Worm (Caenorhabditis elegans) whole organism, young adult: ENCODE measurements around the gene W01B6.3.

Source experiments
- B0261.1 ChIP-seq: sonication (generic microtip); optimal IDR thresholded peaks from 2 replicates; lab custom pipeline; 2016; ENCODE audit warnings: mild to moderate bottlenecking, missing genetic modification characterization, moderate library complexity, missing compliant biosample characterization
- B0336.3 ChIP-seq: fragments of 200-800 bp; sonication (Bioruptor generic); IDR thresholded peaks from 2 replicates; pipeline ENCODE4 v1.3.6; 2022; ENCODE audit warnings: missing genetic modification characterization, missing compliant biosample characterization
- C17E4.6 ChIP-seq: fragments of 200-800 bp; sonication (Bioruptor generic); IDR thresholded peaks from 2 replicates; pipeline ENCODE4 v1.3.6; 2022; ENCODE audit warnings: missing genetic modification reagents, missing genetic modification characterization, missing compliant biosample characterization
- D2030.7 ChIP-seq: fragments of 200-800 bp; sonication (Bioruptor generic); IDR thresholded peaks from 2 replicates; pipeline ENCODE4 v1.3.6; 2022; ENCODE audit warnings: missing genetic modification reagents, missing genetic modification characterization, missing compliant biosample characterization
- T07F8.4 ChIP-seq: sonication (generic microtip); optimal IDR thresholded peaks from 2 replicates; lab custom pipeline; 2016; ENCODE audit warnings: mild to moderate bottlenecking, missing genetic modification characterization, moderate library complexity, missing compliant biosample characterization
- Y53G8AR.9 ChIP-seq: fragments of 200-800 bp; sonication (Bioruptor generic); conservative IDR thresholded peaks from 2 replicates; pipeline ENCODE4 v1.3.6; 2022; ENCODE audit warnings: missing genetic modification reagents, missing genetic modification characterization, missing compliant biosample characterization
- ama-1 ChIP-seq, 3 experiments: fragments of 150-350 bp in 1 of 3; sonication (generic microtip) in 2 of 3; optimal IDR thresholded peaks; 2 replicates each; lab custom pipeline; 2014 to 2018; ENCODE audit warnings: missing biosample characterization in 2 of 3, missing genetic modification characterization in 2 of 3, missing genetic modification reagents in 2 of 3
- aptf-3 ChIP-seq: fragments of 200-800 bp; sonication (Bioruptor generic); IDR thresholded peaks from 2 replicates; pipeline ENCODE4 v1.3.6; 2022; ENCODE audit warnings: missing genetic modification characterization, missing compliant biosample characterization
- atf-7 ChIP-seq: sonication (generic microtip); optimal IDR thresholded peaks from 2 replicates; lab custom pipeline; 2017; ENCODE audit warnings: mild to moderate bottlenecking, missing genetic modification characterization, missing compliant biosample characterization
- athp-1 ChIP-seq: sonication (generic microtip); optimal IDR thresholded peaks from 2 replicates; lab custom pipeline; 2017; ENCODE audit warnings: mild to moderate bottlenecking, missing genetic modification characterization, missing compliant biosample characterization
- attf-5 ChIP-seq: fragments of 200-800 bp; sonication (Bioruptor generic); optimal IDR thresholded peaks from 2 replicates; lab custom pipeline; 2018; ENCODE audit warnings: mild to moderate bottlenecking, missing genetic modification characterization, missing compliant biosample characterization
- cebp-2 ChIP-seq: fragments of 200-800 bp; sonication (Bioruptor generic); IDR thresholded peaks from 2 replicates; pipeline ENCODE4 v1.3.6; 2022; ENCODE audit warnings: missing genetic modification characterization, missing compliant biosample characterization
- ceh-91 ChIP-seq: fragments of 200-800 bp; sonication (Bioruptor generic); IDR thresholded peaks from 2 replicates; pipeline ENCODE4 v1.3.6; 2022; ENCODE audit warnings: missing genetic modification reagents, missing genetic modification characterization, missing compliant biosample characterization
- die-1 ChIP-seq: sonication (generic microtip); optimal IDR thresholded peaks from 2 replicates; lab custom pipeline; 2016; ENCODE audit warnings: missing genotype, mild to moderate bottlenecking, missing genetic modification characterization, missing compliant biosample characterization
- dpl-1 ChIP-seq: fragments of 150-350 bp; optimal IDR thresholded peaks from 2 replicates; lab custom pipeline; 2014; ENCODE audit warnings: missing biosample characterization, missing genetic modification reagents, missing genetic modification characterization
- egrh-3 ChIP-seq: fragments of 200-800 bp; sonication (Bioruptor generic); IDR thresholded peaks from 2 replicates; pipeline ENCODE4 v1.3.6; 2022; ENCODE audit warnings: missing genetic modification reagents, missing genetic modification characterization, missing compliant biosample characterization
- ets-4 ChIP-seq: fragments of 200-800 bp; sonication (Bioruptor generic); optimal IDR thresholded peaks from 2 replicates; lab custom pipeline; 2018; ENCODE audit warnings: mild to moderate bottlenecking, missing genetic modification characterization, missing compliant biosample characterization
- let-607 ChIP-seq, 2 experiments: fragments of 200-800 bp in 1 of 2; sonication (Bioruptor generic) in 1 of 2; sonication (generic microtip) in 1 of 2; optimal IDR thresholded peaks; 2 replicates each; lab custom pipeline; 2016 to 2018; ENCODE audit warnings: mild to moderate bottlenecking in 2 of 2, missing compliant biosample characterization in 2 of 2, missing genetic modification characterization in 2 of 2, moderate library complexity in 2 of 2, missing genotype in 1 of 2
- lir-1 ChIP-seq: fragments of 200-800 bp; sonication (Bioruptor generic); conservative IDR thresholded peaks from 2 replicates; pipeline ENCODE4 v1.3.6; 2022; ENCODE audit warnings: missing genetic modification reagents, missing genetic modification characterization, missing compliant biosample characterization
- lsl-1 ChIP-seq: fragments of 200-800 bp; sonication (Bioruptor generic); optimal IDR thresholded peaks from 2 replicates; lab custom pipeline; 2018; ENCODE audit warnings: mild to moderate bottlenecking, missing genetic modification characterization, moderate library complexity, missing compliant biosample characterization
- madf-8 ChIP-seq: fragments of 200-800 bp; sonication (Bioruptor generic); conservative IDR thresholded peaks from 2 replicates; pipeline ENCODE4 v1.3.6; 2022; ENCODE audit warnings: missing genetic modification reagents, missing genetic modification characterization, missing compliant biosample characterization
- nfya-1 ChIP-seq: sonication (generic microtip); optimal IDR thresholded peaks from 2 replicates; lab custom pipeline; 2017; ENCODE audit warnings: antibody characterized with exemption, missing compliant biosample characterization, missing genetic modification characterization, borderline replicate concordance; ENCODE audit not compliant: insufficient read depth
- nhr-27 ChIP-seq: fragments of 200-800 bp; sonication (Bioruptor generic); optimal IDR thresholded peaks from 2 replicates; lab custom pipeline; 2018; ENCODE audit warnings: mild to moderate bottlenecking, missing genetic modification characterization, moderate library complexity, missing compliant biosample characterization
- nhr-80 ChIP-seq: sonication (generic microtip); optimal IDR thresholded peaks from 2 replicates; lab custom pipeline; 2016; ENCODE audit warnings: missing genetic modification characterization, missing compliant biosample characterization
- pha-4 ChIP-seq: fragments of 150-350 bp; sonication (generic microtip); optimal IDR thresholded peaks from 2 replicates; lab custom pipeline; 2014; ENCODE audit warnings: missing biosample characterization, missing genetic modification reagents, missing genetic modification characterization
- rcor-1 ChIP-seq: fragments of 200-800 bp; sonication (Bioruptor generic); IDR thresholded peaks from 2 replicates; pipeline ENCODE4 v1.3.6; 2022; ENCODE audit warnings: missing genetic modification reagents, missing genetic modification characterization, missing compliant biosample characterization
- repo-1 ChIP-seq: sonication (generic microtip); optimal IDR thresholded peaks from 2 replicates; lab custom pipeline; 2017; ENCODE audit warnings: mild to moderate bottlenecking, missing genetic modification characterization, missing compliant biosample characterization
- rpc-1 ChIP-seq, 2 experiments: fragments of 150-350 bp in 1 of 2; sonication (generic microtip) in 1 of 2; optimal IDR thresholded peaks; 2 replicates each; lab custom pipeline; 2014 to 2018; ENCODE audit warnings: missing biosample characterization in 1 of 2, missing genetic modification characterization in 1 of 2, missing genetic modification reagents in 1 of 2, missing genotype in 1 of 2
- snpc-1.3 ChIP-seq: sonication (generic microtip); optimal IDR thresholded peaks from 2 replicates; lab custom pipeline; 2017; ENCODE audit warnings: missing genetic modification characterization, mild to moderate bottlenecking, missing compliant biosample characterization, antibody characterized with exemption, moderate library complexity, missing genotype, missing genetic modification reagents; ENCODE audit not compliant: insufficient read depth
- zfh-2 ChIP-seq: fragments of 200-800 bp; sonication (Bioruptor generic); conservative IDR thresholded peaks from 2 replicates; pipeline ENCODE4 v1.3.6; 2022; ENCODE audit warnings: missing genetic modification reagents, missing genetic modification characterization, missing compliant biosample characterization
- ztf-22 ChIP-seq: fragments of 200-800 bp; sonication (Bioruptor generic); optimal IDR thresholded peaks from 2 replicates; lab custom pipeline; 2018; ENCODE audit warnings: mild to moderate bottlenecking, missing genetic modification characterization, moderate library complexity, missing compliant biosample characterization
- ztf-26 ChIP-seq: sonication (generic microtip); optimal IDR thresholded peaks from 2 replicates; lab custom pipeline; 2017; ENCODE audit warnings: missing genetic modification characterization, missing compliant biosample characterization
- ztf-3 ChIP-seq: fragments of 200-800 bp; sonication (Bioruptor generic); optimal IDR thresholded peaks from 2 replicates; lab custom pipeline; 2018; ENCODE audit warnings: mild to moderate bottlenecking, missing genetic modification characterization, missing compliant biosample characterization

Gene W01B6.3

DNA sequence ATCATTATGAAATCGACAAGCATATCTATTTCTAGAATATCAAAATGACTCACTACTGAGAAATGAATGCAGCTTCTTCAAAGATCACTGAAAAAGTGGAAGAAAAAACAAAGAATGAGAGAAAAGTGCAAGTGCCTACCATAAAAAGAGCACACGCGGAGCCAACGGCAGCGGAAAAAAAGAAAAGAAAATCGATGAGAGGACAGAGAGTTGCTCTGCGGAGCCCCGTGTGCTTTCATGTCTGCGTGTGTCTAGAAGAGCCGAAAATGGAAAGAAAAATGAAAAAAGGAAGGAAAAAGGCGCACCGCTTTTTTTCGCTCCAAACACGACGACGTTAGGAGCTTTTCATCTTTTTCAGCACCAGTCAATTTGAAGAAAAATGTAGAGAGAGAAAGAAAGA is 9.7 kb downstream of the W01B6.3 start, which contains the start of gene ipla-7:
TSS of gene ipla-7 (minus strand) at position 122 of the 400 bp plus-strand sequence.
- TF ChIP-seq attf-5 (GFP tag; lab: Kevin White, UChicago) (no peak), nhr-80 (tag; lab: Kevin White, UChicago) (peak; percentile 16)

DNA sequence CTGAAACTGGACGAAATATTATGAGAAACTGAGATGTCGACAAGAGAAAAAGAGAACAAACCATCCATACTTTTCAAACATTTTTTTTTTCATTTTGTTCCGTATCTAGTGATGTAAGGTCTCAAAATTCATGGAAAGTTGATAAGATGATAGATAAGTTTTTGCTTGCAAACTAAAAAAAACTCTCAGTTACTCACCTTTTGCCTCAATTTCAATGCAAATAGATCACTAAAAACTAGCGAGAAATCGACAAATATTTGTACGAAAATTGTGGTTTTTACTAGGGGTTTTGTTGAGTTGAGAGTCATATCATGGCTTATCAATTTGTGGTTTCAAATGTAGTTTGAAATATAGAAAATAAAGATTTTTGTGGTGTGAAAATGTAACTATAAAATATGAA is 11.6 kb downstream of the W01B6.3 start:
- TF ChIP-seq nhr-80 (tag; lab: Kevin White, UChicago), result peak; percentile 31
- TF ChIP-seq lir-1 (GFP tag; lab: Robert Waterston, UW), result no peak
- TF ChIP-seq, all 124 proteins: peak for 1

DNA sequence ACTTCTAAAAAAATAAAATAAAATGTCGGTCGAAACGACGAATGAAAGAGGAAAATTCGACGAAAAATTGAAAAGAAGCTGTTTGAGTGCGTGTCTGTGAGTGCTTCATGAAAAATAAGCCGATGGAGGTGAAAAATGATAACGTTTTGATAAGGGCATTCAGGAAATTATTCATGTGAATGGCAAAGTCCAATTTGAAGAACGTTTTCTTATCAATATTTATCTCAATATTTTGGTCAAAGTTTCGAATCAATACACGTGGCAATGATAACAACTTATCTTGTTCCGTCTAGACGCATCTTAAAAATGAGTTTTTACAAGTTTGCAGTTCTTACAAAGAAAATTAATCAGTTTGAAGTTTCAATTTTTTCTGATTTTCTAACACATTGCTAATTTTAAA is 13.3 kb downstream of the W01B6.3 start:
- peak; percentile 17 for TF ChIP-seq ztf-22 (GFP tag; lab: Kevin White, UChicago)
- TF ChIP-seq ets-4 (GFP tag; lab: Kevin White, UChicago), result peak; percentile 40
- TF ChIP-seq atf-7 (tag; lab: Kevin White, UChicago), result peak; percentile 4
- no peak for TF ChIP-seq rpc-1 (optimal IDR thresholded peaks at IDR 0.05; lab: Kevin White, UChicago)
- TF ChIP-seq rpc-1 (tag; optimal IDR thresholded peaks at IDR 0.05; lab: Kevin White, UChicago), result no peak
- TF ChIP-seq nhr-80 (tag; lab: Kevin White, UChicago), result peak; percentile 73
- peak in 1 of 2 experiments; percentile 53 for TF ChIP-seq let-607 (tag; optimal IDR thresholded peaks at IDR 0.05; lab: Kevin White, UChicago)
- TF ChIP-seq, all 124 proteins: peak for 5

DNA sequence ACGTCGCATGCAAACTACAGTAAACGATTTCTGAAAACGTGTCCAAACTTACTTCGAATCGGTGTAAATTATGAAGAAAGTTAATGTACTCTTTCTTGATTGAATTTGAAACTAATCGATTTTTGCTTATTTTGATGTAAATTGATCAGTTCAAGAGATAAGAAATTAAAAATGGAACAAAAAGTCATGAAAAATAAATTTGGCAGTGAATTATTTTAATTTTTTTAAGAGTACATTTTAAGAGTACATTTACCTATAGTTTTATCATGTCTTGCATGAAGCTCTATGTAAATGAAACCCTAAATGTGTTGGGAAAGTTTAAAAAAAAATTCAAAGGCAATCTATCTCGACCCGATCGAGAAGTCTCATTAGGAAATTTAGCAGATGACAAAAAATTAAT is 16.3 kb downstream of the W01B6.3 start, which contains the start of gene T04B2.7:
TSS of gene T04B2.7 (minus strand) at position 101 of the 400 bp plus-strand sequence.
- TF ChIP-seq athp-1 (tag; lab: Kevin White, UChicago) (no peak), pha-4 (tag; lab: Kevin White, UChicago) (no peak), nhr-27 (tag; lab: Kevin White, UChicago) (no peak), B0261.1 (tag; lab: Kevin White, UChicago) (no peak), madf-8 (GFP tag; lab: Robert Waterston, UW) (no peak), C17E4.6 (GFP tag; lab: Robert Waterston, UW) (no peak), nfya-1 (tag; lab: Kevin White, UChicago) (no peak), egrh-3 (no peak), lsl-1 (GFP tag; lab: Kevin White, UChicago) (no peak), ztf-26 (tag; lab: Kevin White, UChicago) (no peak), Y53G8AR.9 (no peak), B0336.3 (GFP tag; lab: Robert Waterston, UW) (no peak), ceh-91 (no peak), aptf-3 (no peak)

DNA sequence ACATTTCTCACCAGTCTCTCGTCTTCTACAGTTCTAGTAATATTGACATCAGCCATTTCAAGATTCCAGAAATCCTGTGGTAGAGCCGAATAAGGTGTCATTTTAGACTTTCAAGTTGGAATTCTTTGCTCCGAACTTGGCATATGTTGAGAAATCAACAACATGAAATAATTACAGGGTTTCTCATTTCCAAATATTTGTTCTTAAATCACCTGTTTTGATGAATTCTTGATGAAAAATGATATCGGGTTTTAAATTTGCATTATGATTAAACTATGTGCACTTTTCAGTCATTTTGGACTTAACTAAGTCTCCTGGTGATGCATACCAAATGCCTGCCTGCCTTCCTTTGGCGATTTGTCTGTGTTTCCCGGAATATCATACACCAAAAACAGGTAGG is 18.9 kb downstream of the W01B6.3 start, which contains the start of gene srv-12:
TSS of gene srv-12 (minus strand) at position 101 of the 400 bp plus-strand sequence.
- no peak for TF ChIP-seq cebp-2
- no peak for TF ChIP-seq snpc-1.3
- no peak for TF ChIP-seq die-1 (tag; lab: Kevin White, UChicago)
- TF ChIP-seq repo-1 (tag; lab: Kevin White, UChicago), result no peak
- no peak for TF ChIP-seq ama-1 (optimal IDR thresholded peaks at IDR 0.05; lab: Kevin White, UChicago)
- TF ChIP-seq ama-1 (GFP tag; optimal IDR thresholded peaks at IDR 0.05; lab: Kevin White, UChicago), result no peak
- TF ChIP-seq T07F8.4 (tag; lab: Kevin White, UChicago), result no peak
- no peak for TF ChIP-seq dpl-1 (GFP tag; lab: Kevin White, UChicago)
- no peak for TF ChIP-seq rcor-1 (GFP tag; lab: Robert Waterston, UW)
- TF ChIP-seq ztf-3 (GFP tag; lab: Kevin White, UChicago), result no peak
- no peak for TF ChIP-seq zfh-2 (GFP tag; lab: Robert Waterston, UW)
- TF ChIP-seq D2030.7, result no peak
